Fruit fly (Drosophila melanogaster) whole organism, embryonic: Measurements from ENCODE around the gene ec.
A peak's percentile ranks its signal among the peaks of the same experiment; 100 is the strongest.

Experiments used
- Aef1 ChIP-seq: fragments of 200-800 bp; sonication (Bioruptor generic); IDR thresholded peaks from 3 replicates; pipeline ENCODE4 v1.3.6; 2022; ENCODE audit warnings: missing biosample characterization, missing genetic modification characterization
- BEAF-32 ChIP-seq: fragments of 200-800 bp; sonication (Bioruptor generic); optimal IDR thresholded peaks from 3 replicates; lab custom pipeline; 2017; ENCODE audit warnings: missing biosample characterization, missing genetic modification characterization, mild to moderate bottlenecking, moderate library complexity, missing genetic modification reagents
- C15 ChIP-seq: fragments of 200-800 bp; sonication (Bioruptor generic); IDR thresholded peaks from 3 replicates; pipeline ENCODE4 v1.3.6; 2022; ENCODE audit warnings: missing biosample characterization, missing genetic modification characterization
- CG10274 ChIP-seq: fragments of 200-800 bp; sonication (Bioruptor generic); optimal IDR thresholded peaks from 3 replicates; lab custom pipeline; 2017; ENCODE audit warnings: missing biosample characterization, mild to moderate bottlenecking, missing genetic modification characterization
- CG11504 ChIP-seq: fragments of 200-800 bp; sonication (Bioruptor generic); optimal IDR thresholded peaks from 3 replicates; lab custom pipeline; 2019; ENCODE audit warnings: missing biosample characterization, mild to moderate bottlenecking, missing genetic modification characterization, moderate library complexity
- CG13775 ChIP-seq: fragments of 200-800 bp; sonication (Bioruptor generic); optimal IDR thresholded peaks from 3 replicates; lab custom pipeline; 2017; ENCODE audit warnings: missing biosample characterization, mild to moderate bottlenecking, missing genetic modification characterization
- CG14014 ChIP-seq: fragments of 200-800 bp; sonication (Bioruptor generic); IDR thresholded peaks from 2 replicates; pipeline ENCODE4 v1.3.6; 2022; ENCODE audit warnings: missing biosample characterization, missing genetic modification characterization
- CG14441 ChIP-seq: fragments of 200-800 bp; sonication (Bioruptor generic); IDR thresholded peaks from 2 replicates; pipeline ENCODE4 v1.3.6; 2022; ENCODE audit warnings: missing biosample characterization, missing genetic modification characterization
- CG15601 ChIP-seq: fragments of 200-800 bp; sonication (Bioruptor generic); optimal IDR thresholded peaks from 3 replicates; lab custom pipeline; 2019; ENCODE audit warnings: missing biosample characterization, mild to moderate bottlenecking, missing genetic modification characterization, moderate library complexity
- CG1603 ChIP-seq: fragments of 200-800 bp; sonication (Bioruptor generic); optimal IDR thresholded peaks from 2 replicates; lab custom pipeline; 2019; ENCODE audit warnings: missing biosample characterization, mild to moderate bottlenecking, missing genetic modification characterization, moderate library complexity
- CG18476 ChIP-seq: fragments of 200-800 bp; sonication (Bioruptor generic); optimal IDR thresholded peaks from 2 replicates; lab custom pipeline; 2016; ENCODE audit warnings: missing biosample characterization, mild to moderate bottlenecking, missing genetic modification characterization
- CG2120 ChIP-seq: fragments of 200-800 bp; sonication (Bioruptor generic); optimal IDR thresholded peaks from 3 replicates; lab custom pipeline; 2016; ENCODE audit warnings: missing biosample characterization, missing genetic modification characterization
- CG2199 ChIP-seq: fragments of 200-800 bp; sonication (Bioruptor generic); IDR thresholded peaks from 3 replicates; pipeline ENCODE4 v1.3.6; 2022; ENCODE audit warnings: missing biosample characterization, missing genetic modification characterization
- CG31365 ChIP-seq: fragments of 200-800 bp; sonication (Bioruptor generic); optimal IDR thresholded peaks from 2 replicates; lab custom pipeline; 2018; ENCODE audit warnings: missing biosample characterization, mild to moderate bottlenecking, missing genetic modification characterization
- CG3163 ChIP-seq: fragments of 200-800 bp; sonication (Bioruptor generic); optimal IDR thresholded peaks from 3 replicates; lab custom pipeline; 2016; ENCODE audit warnings: missing biosample characterization, missing genetic modification characterization
- CG7372 ChIP-seq: fragments of 200-800 bp; sonication (Bioruptor generic); IDR thresholded peaks from 2 replicates; pipeline ENCODE4 v1.3.6; 2022; ENCODE audit warnings: missing biosample characterization, missing genetic modification characterization
- CG7839 ChIP-seq: fragments of 200-800 bp; sonication (Bioruptor generic); optimal IDR thresholded peaks from 3 replicates; lab custom pipeline; 2018; ENCODE audit warnings: missing biosample characterization, mild to moderate bottlenecking, missing genetic modification characterization, moderate library complexity
- CG8089 ChIP-seq: fragments of 200-800 bp; sonication (Bioruptor generic); optimal IDR thresholded peaks from 3 replicates; lab custom pipeline; 2016; ENCODE audit warnings: missing biosample characterization, missing genetic modification characterization
- CG8281 ChIP-seq: fragments of 200-800 bp; sonication (Bioruptor generic); optimal IDR thresholded peaks from 2 replicates; lab custom pipeline; 2018; ENCODE audit warnings: missing biosample characterization, mild to moderate bottlenecking, missing genetic modification characterization, moderate library complexity
- CG8359 ChIP-seq: fragments of 200-800 bp; sonication (Bioruptor generic); optimal IDR thresholded peaks from 2 replicates; lab custom pipeline; 2017; ENCODE audit warnings: missing biosample characterization, mild to moderate bottlenecking, missing genetic modification characterization, borderline replicate concordance
- CkIIα-i1 ChIP-seq: fragments of 200-800 bp; sonication (Bioruptor generic); IDR thresholded peaks from 2 replicates; pipeline ENCODE4 v1.3.6; 2022; ENCODE audit warnings: missing biosample characterization, missing genetic modification characterization
- Dfd ChIP-seq, 2 experiments: fragments of >200 bp; optimal IDR thresholded peaks; 2 replicates each; lab custom pipeline; 2017; ENCODE audit warnings: missing biosample characterization in 2 of 2, missing genetic modification characterization in 2 of 2
- Dip2 ChIP-seq: fragments of 200-800 bp; sonication (Bioruptor generic); IDR thresholded peaks from 2 replicates; pipeline ENCODE4 v1.3.6; 2022; ENCODE audit warnings: missing biosample characterization, missing genetic modification characterization
- Fer3 ChIP-seq: fragments of 200-800 bp; sonication (Bioruptor generic); optimal IDR thresholded peaks from 2 replicates; lab custom pipeline; 2018; ENCODE audit warnings: missing biosample characterization, mild to moderate bottlenecking, missing genetic modification characterization, moderate library complexity
- H2.0 ChIP-seq: fragments of 200-800 bp; sonication (Bioruptor generic); IDR thresholded peaks from 2 replicates; pipeline ENCODE4 v1.3.6; 2022; ENCODE audit warnings: missing biosample characterization, missing genetic modification characterization
- HLH54F ChIP-seq: fragments of 200-800 bp; sonication (Bioruptor generic); optimal IDR thresholded peaks from 3 replicates; lab custom pipeline; 2016; ENCODE audit warnings: missing biosample characterization, missing genetic modification characterization
- Hsf ChIP-seq: fragments of 200-800 bp; sonication (Bioruptor generic); optimal IDR thresholded peaks from 3 replicates; lab custom pipeline; 2016; ENCODE audit warnings: missing biosample characterization, missing genetic modification characterization
- Max ChIP-seq: fragments of 200-800 bp; sonication (Bioruptor generic); optimal IDR thresholded peaks from 2 replicates; lab custom pipeline; 2016; ENCODE audit warnings: missing biosample characterization, mild to moderate bottlenecking, missing genetic modification characterization
- Mrtf ChIP-seq: fragments of 200-800 bp; sonication (Bioruptor generic); IDR thresholded peaks from 3 replicates; pipeline ENCODE4 v1.3.6; 2022; ENCODE audit warnings: missing biosample characterization, missing genetic modification characterization
- NfI ChIP-seq: fragments of 200-800 bp; sonication (Bioruptor generic); optimal IDR thresholded peaks from 3 replicates; lab custom pipeline; 2018; ENCODE audit warnings: missing biosample characterization, mild to moderate bottlenecking, missing genetic modification characterization, moderate library complexity
- Xrp1 ChIP-seq: fragments of 200-800 bp; sonication (Bioruptor generic); IDR thresholded peaks from 2 replicates; pipeline ENCODE4 v1.3.6; 2022; ENCODE audit warnings: missing biosample characterization, missing genetic modification characterization
- danr ChIP-seq: fragments of 200-800 bp; sonication (Bioruptor generic); IDR thresholded peaks from 2 replicates; pipeline ENCODE4 v1.3.6; 2022; ENCODE audit warnings: missing biosample characterization, missing genetic modification characterization
- en ChIP-seq: fragments of 200-800 bp; sonication (Bioruptor generic); optimal IDR thresholded peaks from 2 replicates; lab custom pipeline; 2016; ENCODE audit warnings: missing biosample characterization, missing genetic modification characterization
- gsb-n ChIP-seq: fragments of 200-800 bp; sonication (Bioruptor generic); optimal IDR thresholded peaks from 3 replicates; lab custom pipeline; 2018; ENCODE audit warnings: missing biosample characterization, mild to moderate bottlenecking, missing genetic modification characterization
- hbn ChIP-seq: fragments of 200-800 bp; sonication (Bioruptor generic); IDR thresholded peaks from 2 replicates; pipeline ENCODE4 v1.3.6; 2022; ENCODE audit warnings: missing biosample characterization, missing genetic modification characterization; ENCODE audit not compliant: partially characterized antibody
- jing ChIP-seq: fragments of 200-800 bp; sonication (Bioruptor generic); optimal IDR thresholded peaks from 2 replicates; lab custom pipeline; 2018; ENCODE audit warnings: missing biosample characterization, mild to moderate bottlenecking, missing genetic modification characterization
- nerfin-2 ChIP-seq: fragments of 200-800 bp; sonication (Bioruptor generic); IDR thresholded peaks from 2 replicates; pipeline ENCODE4 v1.3.6; 2022; ENCODE audit warnings: missing biosample characterization, missing genetic modification characterization; ENCODE audit not compliant: partially characterized antibody
- psq ChIP-seq: fragments of 200-800 bp; sonication (Bioruptor generic); optimal IDR thresholded peaks from 2 replicates; lab custom pipeline; 2017; ENCODE audit warnings: missing biosample characterization, missing genetic modification characterization
- pum ChIP-seq: fragments of 200-800 bp; sonication (Bioruptor generic); optimal IDR thresholded peaks from 2 replicates; lab custom pipeline; 2016; ENCODE audit warnings: missing biosample characterization, missing genetic modification characterization
- shn ChIP-seq: fragments of 200-800 bp; sonication (Bioruptor generic); optimal IDR thresholded peaks from 3 replicates; lab custom pipeline; 2016; ENCODE audit warnings: missing biosample characterization, missing genetic modification characterization
- sim ChIP-seq: fragments of 200-800 bp; sonication (Bioruptor generic); IDR thresholded peaks from 2 replicates; pipeline ENCODE4 v1.3.6; 2022; ENCODE audit warnings: missing biosample characterization, missing genetic modification characterization
- sisA ChIP-seq: fragments of 200-800 bp; sonication (Bioruptor generic); IDR thresholded peaks from 2 replicates; pipeline ENCODE4 v1.3.6; 2022; ENCODE audit warnings: missing biosample characterization, missing genetic modification characterization
- slp2 ChIP-seq: fragments of 200-800 bp; sonication (Bioruptor generic); optimal IDR thresholded peaks from 2 replicates; lab custom pipeline; 2016; ENCODE audit warnings: missing biosample characterization, missing genetic modification characterization
- sug ChIP-seq: fragments of 200-800 bp; optimal IDR thresholded peaks from 2 replicates; lab custom pipeline; 2019; ENCODE audit warnings: missing biosample characterization, mild to moderate bottlenecking, missing genetic modification characterization, moderate library complexity
- tio ChIP-seq: fragments of 200-800 bp; sonication (Bioruptor generic); optimal IDR thresholded peaks from 2 replicates; lab custom pipeline; 2017; ENCODE audit warnings: missing biosample characterization, missing genetic modification characterization, inconsistent platforms
- tll ChIP-seq, 2 experiments: fragments of 200-800 bp in 1 of 2; fragments of >200 bp in 1 of 2; sonication (Bioruptor generic) in 1 of 2; optimal IDR thresholded peaks; 2 replicates each; lab custom pipeline; 2017 to 2019; ENCODE audit warnings: missing biosample characterization in 2 of 2, missing genetic modification characterization in 2 of 2, mild to moderate bottlenecking in 1 of 2, moderate library complexity in 1 of 2
- trh ChIP-seq: fragments of 200-800 bp; sonication (Bioruptor generic); optimal IDR thresholded peaks from 2 replicates; lab custom pipeline; 2016; ENCODE audit warnings: missing biosample characterization, missing genetic modification characterization
- ttk ChIP-seq: fragments of 200-800 bp; sonication (Bioruptor generic); IDR thresholded peaks from 2 replicates; pipeline ENCODE4 v2.1.2; 2022; ENCODE audit warnings: missing biosample characterization, missing genetic modification characterization
- zen ChIP-seq: fragments of 200-800 bp; sonication (Bioruptor generic); optimal IDR thresholded peaks from 3 replicates; lab custom pipeline; 2018; ENCODE audit warnings: missing biosample characterization, mild to moderate bottlenecking, missing genetic modification characterization, moderate library complexity
- zen2 ChIP-seq: fragments of 200-800 bp; sonication (Bioruptor generic); IDR thresholded peaks from 3 replicates; pipeline ENCODE4 v1.3.6; 2022; ENCODE audit warnings: missing biosample characterization, missing genetic modification characterization; ENCODE audit not compliant: partially characterized antibody

The ec gene

dm6 chrX:3779686-3780407 lies 31.7 kb upstream of the ec start (continued):
- no peak for TF ChIP-seq BEAF-32 (GFP tag; lab: Kevin White, UChicago)
- TF ChIP-seq shn, result no peak
- TF ChIP-seq tll (GFP tag; optimal IDR thresholded peaks at IDR 0.05; lab: Kevin White, UChicago), result no peak
- no peak for TF ChIP-seq sim (GFP tag; lab: Robert Waterston, UW)
- no peak for TF ChIP-seq Dfd (GFP tag; optimal IDR thresholded peaks at IDR 0.05; lab: Kevin White, UChicago)
- TF ChIP-seq CG3163 (GFP tag; lab: Kevin White, UChicago), result peak; percentile 41
- TF ChIP-seq Fer3, result no peak
- TF ChIP-seq CG7372 (GFP tag; lab: Robert Waterston, UW), result no peak
- peak; percentile 75 for TF ChIP-seq psq (GFP tag; lab: Kevin White, UChicago)
- TF ChIP-seq CG8281, result no peak
- no peak for TF ChIP-seq gsb-n (tag; lab: Kevin White, UChicago)
- no peak for TF ChIP-seq CG10274 (GFP tag; lab: Kevin White, UChicago)
- no peak for TF ChIP-seq trh
- TF ChIP-seq tio, result no peak
- no peak for TF ChIP-seq sisA (GFP tag; lab: Robert Waterston, UW)
- TF ChIP-seq NfI, result no peak
- no peak for TF ChIP-seq Hsf (GFP tag; lab: Kevin White, UChicago)
- TF ChIP-seq CG14014 (GFP tag; lab: Robert Waterston, UW), result no peak
- TF ChIP-seq CG18476 (GFP tag; lab: Kevin White, UChicago), result no peak
- TF ChIP-seq zen (tag; lab: Kevin White, UChicago), result no peak
- TF ChIP-seq jing (GFP tag; lab: Kevin White, UChicago), result no peak
- TF ChIP-seq hbn (GFP tag; lab: Robert Waterston, UW), result no peak
- no peak for TF ChIP-seq en
- TF ChIP-seq CG13775 (GFP tag; lab: Kevin White, UChicago), result no peak
- TF ChIP-seq CG2120 (GFP tag; lab: Kevin White, UChicago), result peak; percentile 35
- TF ChIP-seq ttk (GFP tag; lab: Robert Waterston, UW), result no peak
- no peak for TF ChIP-seq Xrp1 (GFP tag; lab: Robert Waterston, UW)
- no peak for TF ChIP-seq HLH54F (GFP tag; lab: Kevin White, UChicago)
- peak; percentile 1 for TF ChIP-seq CG31365 (tag; lab: Kevin White, UChicago)
- TF ChIP-seq CG1603 (tag; lab: Kevin White, UChicago), result no peak
- no peak for TF ChIP-seq CG11504 (tag; lab: Kevin White, UChicago)
- TF ChIP-seq CkIIα-i1 (GFP tag; lab: Robert Waterston, UW), result no peak
- peak; percentile 51; the same call in 2 of the 3 replicates for TF ChIP-seq zen2 (GFP tag; lab: Robert Waterston, UW)
- TF ChIP-seq CG8089 (GFP tag; lab: Kevin White, UChicago), result no peak
- no peak for TF ChIP-seq nerfin-2 (GFP tag; lab: Robert Waterston, UW)
- TF ChIP-seq C15, result no peak
- TF ChIP-seq Max (GFP tag; lab: Kevin White, UChicago), result no peak
- no peak for TF ChIP-seq CG7839 (tag; lab: Kevin White, UChicago)
- no peak for TF ChIP-seq Dip2
- no peak for TF ChIP-seq slp2 (GFP tag; lab: Kevin White, UChicago)
- TF ChIP-seq CG8359, result no peak
- no peak for TF ChIP-seq H2.0
- no peak for TF ChIP-seq CG2199
- no peak for TF ChIP-seq Aef1 (GFP tag; lab: Robert Waterston, UW)
- TF ChIP-seq danr (GFP tag; lab: Robert Waterston, UW), result no peak
- TF ChIP-seq CG15601 (tag; lab: Kevin White, UChicago), result no peak
- no peak for TF ChIP-seq CG14441
- TF ChIP-seq sug (tag; lab: Kevin White, UChicago), result peak; percentile 29
- TF ChIP-seq pum (GFP tag; lab: Kevin White, UChicago), result no peak
- no peak for TF ChIP-seq Mrtf
